Fruit fly (Drosophila melanogaster): ENCODE data around the gene CG42337.

CG42337 gene

DNA sequence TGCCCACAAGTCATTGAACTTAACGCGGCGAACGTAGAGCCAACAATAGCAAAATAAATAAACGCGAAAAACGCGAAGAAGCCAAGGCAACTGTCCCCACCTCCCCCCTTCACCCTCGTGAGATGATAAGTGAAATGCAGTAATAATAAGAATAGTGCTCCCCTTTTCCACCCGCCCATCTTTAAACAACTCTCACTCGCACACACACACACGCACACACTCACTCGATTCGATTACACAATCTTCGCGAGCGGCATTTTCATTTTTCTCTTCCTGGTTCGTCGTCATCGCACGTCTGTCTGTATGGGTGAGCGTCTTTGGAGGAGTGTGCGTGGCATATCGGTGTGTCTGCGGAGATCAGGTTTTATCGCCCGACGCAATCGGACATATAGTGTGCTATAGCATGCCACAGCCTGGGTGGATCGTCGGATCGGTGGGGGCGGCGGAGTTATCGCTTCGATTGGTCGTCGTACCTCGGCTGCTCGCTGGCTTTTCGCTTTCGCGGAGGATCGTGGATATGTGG lies 31.6 kb upstream of the CG42337 start (continued):
- TF ChIP-seq Drgx (GFP tag; IDR thresholded peaks at IDR 0.05) (peak; percentile 18; the same call in 1 of the 2 replicates), her (GFP tag; optimal IDR thresholded peaks at IDR 0.05) (no peak), hth (optimal IDR thresholded peaks at IDR 0.05) (no peak), Pdp1 (GFP tag; optimal IDR thresholded peaks at IDR 0.05) (peak in 1 of 2 experiments; percentile 95), CG11723 (GFP tag; optimal IDR thresholded peaks at IDR 0.05) (no peak), CG6791 (GFP tag; IDR thresholded peaks at IDR 0.05; ENCODE audit: partially characterized antibody) (0 out of 3 replicates have a peak, but pooled peaks have one; percentile 39), Nf-YB (GFP tag; optimal IDR thresholded peaks at IDR 0.05) (peak; percentile 5), so (GFP tag; IDR thresholded peaks at IDR 0.05) (0 out of 3 replicates have a peak, but pooled peaks have one; percentile 16), Blimp-1 (GFP tag; optimal IDR thresholded peaks at IDR 0.05) (peak; percentile 15), Ets65A (GFP tag) (peak; percentile 31), Trl (optimal IDR thresholded peaks at IDR 0.05) (peak in 1 of 2 experiments; percentile 11), Trl (GFP tag; optimal IDR thresholded peaks at IDR 0.05) (no peak)

DNA sequence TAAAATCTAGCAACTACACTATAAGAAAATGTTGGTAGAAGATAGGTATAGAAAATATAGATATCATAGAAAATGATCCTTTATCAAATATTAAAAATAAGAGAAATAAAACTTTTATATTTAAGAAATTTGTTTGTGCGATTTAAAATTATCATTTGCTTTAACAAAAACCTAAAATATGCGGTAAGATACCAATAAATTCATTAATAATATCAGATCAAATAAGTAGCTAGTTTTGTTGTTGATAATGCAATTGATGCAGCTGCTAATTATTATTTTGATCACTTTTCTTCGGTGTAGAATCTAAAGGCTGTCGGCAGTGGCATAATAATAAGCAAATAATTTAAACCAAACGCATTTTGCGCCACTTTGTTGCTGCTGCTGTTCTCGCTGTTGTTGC lies 31.1 kb upstream of the CG42337 start:
- peak; percentile 15 for TF ChIP-seq CG30403 (GFP tag; optimal IDR thresholded peaks at IDR 0.05)
- TF ChIP-seq Ets97D (GFP tag; optimal IDR thresholded peaks at IDR 0.05) = no peak
- TF ChIP-seq dmrt99B (tag; optimal IDR thresholded peaks at IDR 0.05) = peak; percentile 21
- peak; percentile 38 for TF ChIP-seq gem (tag; optimal IDR thresholded peaks at IDR 0.05)
- TF ChIP-seq CG6689 (GFP tag; IDR thresholded peaks at IDR 0.05) = no peak
- TF ChIP-seq Dek (tag; optimal IDR thresholded peaks at IDR 0.05) = no peak
- TF ChIP-seq CG12744 (GFP tag; optimal IDR thresholded peaks at IDR 0.05) = no peak
- no peak for TF ChIP-seq Dll (GFP tag; IDR thresholded peaks at IDR 0.05; ENCODE audit: partially characterized antibody)
- no peak for TF ChIP-seq CG4617 (GFP tag; optimal IDR thresholded peaks at IDR 0.05; ENCODE audit: borderline replicate concordance)
- no peak for TF ChIP-seq rib (GFP tag; IDR thresholded peaks at IDR 0.05)
- TF ChIP-seq Oaz (GFP tag; IDR thresholded peaks at IDR 0.05) = no peak
- peak; percentile 11; the same call in 1 of the 2 replicates for TF ChIP-seq CG31441 (GFP tag; IDR thresholded peaks at IDR 0.05)
- no peak for TF ChIP-seq cato (GFP tag; optimal IDR thresholded peaks at IDR 0.05; ENCODE audit: borderline replicate concordance)
- TF ChIP-seq CG11504 (tag; optimal IDR thresholded peaks at IDR 0.05) = peak; percentile 32
- TF ChIP-seq Gsc (GFP tag; IDR thresholded peaks at IDR 0.05) = no peak

DNA sequence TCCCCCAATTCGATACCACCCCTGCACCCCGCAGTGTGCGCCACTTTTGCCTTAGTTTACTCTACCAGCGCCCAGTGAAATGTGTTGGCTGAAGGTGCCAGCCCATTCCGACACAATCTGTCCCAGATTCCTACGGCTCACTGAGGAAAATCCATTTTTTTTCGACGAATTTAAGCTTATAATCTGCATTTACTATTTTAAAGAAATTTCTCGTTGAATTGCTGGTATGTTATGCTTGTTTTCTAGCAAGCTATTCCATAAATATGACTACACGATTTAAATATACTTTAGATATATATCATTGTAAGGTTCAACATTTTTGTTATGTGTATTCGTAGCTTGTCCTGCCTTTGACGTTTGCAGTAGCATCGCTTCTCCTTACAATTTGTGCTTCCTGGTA lies 30.1 kb upstream of the CG42337 start:
- TF ChIP-seq prd (optimal IDR thresholded peaks at IDR 0.05) = no peak
- peak; percentile 17; the same call in 1 of the 3 replicates for TF ChIP-seq prd (GFP tag; IDR thresholded peaks at IDR 0.05)
- TF ChIP-seq da (GFP tag; optimal IDR thresholded peaks at IDR 0.05) = no peak
- TF ChIP-seq D19A (tag; optimal IDR thresholded peaks at IDR 0.05) = no peak
- TF ChIP-seq sqz (GFP tag; optimal IDR thresholded peaks at IDR 0.05) = no peak
- no peak for TF ChIP-seq Eip74EF (GFP tag; optimal IDR thresholded peaks at IDR 0.05)
- TF ChIP-seq HLH54F (GFP tag; optimal IDR thresholded peaks at IDR 0.05) = no peak
- TF ChIP-seq D (optimal IDR thresholded peaks at IDR 0.05) = no peak
- TF ChIP-seq D (GFP tag; optimal IDR thresholded peaks at IDR 0.05) = peak; percentile 1
- no peak for TF ChIP-seq CG6854 (GFP tag; optimal IDR thresholded peaks at IDR 0.05)
- no peak for TF ChIP-seq CG10431 (GFP tag; optimal IDR thresholded peaks at IDR 0.05)
- TF ChIP-seq Nf-YB (GFP tag; optimal IDR thresholded peaks at IDR 0.05) = no peak
- TF ChIP-seq Kr (GFP tag; optimal IDR thresholded peaks at IDR 0.05) = no peak
- no peak for TF ChIP-seq eyg (GFP tag; optimal IDR thresholded peaks at IDR 0.05)
- peak; percentile 59 for TF ChIP-seq Drgx (GFP tag; IDR thresholded peaks at IDR 0.05)
- TF ChIP-seq Xbp1 (GFP tag; optimal IDR thresholded peaks at IDR 0.05) = peak; percentile 22
- TF ChIP-seq CG12769 (tag; optimal IDR thresholded peaks at IDR 0.05) = peak; percentile 21
- no peak for TF ChIP-seq CG16813 (GFP tag; IDR thresholded peaks at IDR 0.05; ENCODE audit: partially characterized antibody)
- no peak for TF ChIP-seq CG2678 (tag; optimal IDR thresholded peaks at IDR 0.05)
- peak; percentile 52 for TF ChIP-seq CG10979 (tag; optimal IDR thresholded peaks at IDR 0.05)
- TF ChIP-seq CG18262 (tag; optimal IDR thresholded peaks at IDR 0.05) = peak; percentile 26
- no peak for TF ChIP-seq Nf-YA (GFP tag; IDR thresholded peaks at IDR 0.05)
- no peak for TF ChIP-seq dpn (GFP tag; optimal IDR thresholded peaks at IDR 0.05)
- no peak for TF ChIP-seq Bdp1 (GFP tag; optimal IDR thresholded peaks at IDR 0.05)

Data from whole organism, embryonic.